Worm (Caenorhabditis elegans) whole organism, L4 larva: Measurements from ENCODE around the gene T03F7.6.
A peak's percentile ranks its signal among the peaks of the same experiment; 100 is the strongest.
"Not testable (repeated sequence)": the region's sequence is repeated elsewhere in the genome, so short reads cannot be mapped to it uniquely, and the experiment has no call there.

Source experiments
- F37D6.2 ChIP-seq: sonication (generic microtip); optimal IDR thresholded peaks from 2 replicates; lab custom pipeline; 2016; ENCODE audit warnings: mild to moderate bottlenecking, missing genetic modification characterization, missing compliant biosample characterization
- F49E8.2 ChIP-seq: sonication (generic microtip); optimal IDR thresholded peaks from 2 replicates; lab custom pipeline; 2016; ENCODE audit warnings: missing compliant biosample characterization, mild to moderate bottlenecking, missing genetic modification characterization, borderline replicate concordance
- Y5F2A.4 ChIP-seq: fragments of 200-800 bp; sonication (Bioruptor generic); optimal IDR thresholded peaks from 2 replicates; lab custom pipeline; 2018; ENCODE audit warnings: mild to moderate bottlenecking, missing genetic modification characterization, missing compliant biosample characterization
- aha-1 ChIP-seq: fragments of 150-350 bp; peaks from one replicate; lab custom pipeline; 2014; ENCODE audit warnings: missing biosample characterization, missing genetic modification characterization
- ceh-32 ChIP-seq: sonication (generic microtip); optimal IDR thresholded peaks from 2 replicates; lab custom pipeline; 2016; ENCODE audit warnings: mild to moderate bottlenecking, missing genetic modification characterization, missing compliant biosample characterization; ENCODE audit not compliant: poor library complexity
- ceh-82 ChIP-seq: sonication (generic microtip); optimal IDR thresholded peaks from 2 replicates; lab custom pipeline; 2017; ENCODE audit warnings: missing biosample characterization, missing genetic modification characterization
- ces-1 ChIP-seq: fragments of 150-350 bp; sonication (generic microtip); optimal IDR thresholded peaks from 4 replicates; lab custom pipeline; 2014; ENCODE audit warnings: missing biosample characterization, missing genetic modification reagents, missing genetic modification characterization
- dpl-1 ChIP-seq: fragments of 150-350 bp; optimal IDR thresholded peaks from 2 replicates; lab custom pipeline; 2014; ENCODE audit warnings: missing biosample characterization, missing genetic modification reagents, missing genetic modification characterization
- dve-1 ChIP-seq: sonication (generic microtip); optimal IDR thresholded peaks from 2 replicates; lab custom pipeline; 2017; ENCODE audit warnings: antibody characterized with exemption, mild to moderate bottlenecking, missing genetic modification characterization, missing compliant biosample characterization; ENCODE audit not compliant: insufficient read depth
- egl-27 ChIP-seq: sonication (generic microtip); optimal IDR thresholded peaks from 3 replicates; lab custom pipeline; 2017; ENCODE audit warnings: missing biosample characterization, missing genetic modification reagents, missing genetic modification characterization
- egl-43 ChIP-seq: fragments of 200-800 bp; sonication (Bioruptor generic); IDR thresholded peaks from 2 replicates; pipeline ENCODE4 v1.3.6; 2022; ENCODE audit warnings: missing genetic modification reagents, missing genetic modification characterization, missing compliant biosample characterization
- fkh-10 ChIP-seq: fragments of 150-350 bp; optimal IDR thresholded peaks from 2 replicates; lab custom pipeline; 2014; ENCODE audit warnings: missing biosample characterization, missing genetic modification reagents, missing genetic modification characterization
- lim-7 ChIP-seq: fragments of 200-800 bp; sonication (Bioruptor generic); IDR thresholded peaks from 2 replicates; pipeline ENCODE4 v1.3.6; 2022; ENCODE audit warnings: missing genetic modification characterization, missing compliant biosample characterization
- lin-1 ChIP-seq: fragments of 200-800 bp; sonication (Bioruptor generic); IDR thresholded peaks from 2 replicates; pipeline ENCODE4 v1.3.6; 2022; ENCODE audit warnings: missing genetic modification reagents, missing genetic modification characterization, missing compliant biosample characterization
- lin-13 ChIP-seq: fragments of 150-350 bp; optimal IDR thresholded peaks from 2 replicates; lab custom pipeline; 2014; ENCODE audit warnings: missing biosample characterization, missing genetic modification reagents, missing genetic modification characterization
- lin-39 ChIP-seq: fragments of 150-350 bp; optimal IDR thresholded peaks from 2 replicates; lab custom pipeline; 2014; ENCODE audit warnings: missing biosample characterization, missing genetic modification reagents, missing genetic modification characterization
- madf-9 ChIP-seq: fragments of 200-800 bp; sonication (Bioruptor generic); conservative IDR thresholded peaks from 2 replicates; pipeline ENCODE4 v1.3.6; 2022; ENCODE audit warnings: missing genetic modification reagents, missing genetic modification characterization, missing compliant biosample characterization
- mdl-1 ChIP-seq, 2 experiments: fragments of 150-350 bp in 1 of 2; sonication (generic microtip) in 1 of 2; optimal IDR thresholded peaks; 2 replicates each; lab custom pipeline; 2014 to 2017; ENCODE audit warnings: missing biosample characterization in 2 of 2, missing genetic modification characterization in 2 of 2
- mep-1 ChIP-seq: fragments of 150-350 bp; sonication (generic microtip); optimal IDR thresholded peaks from 3 replicates; lab custom pipeline; 2014; ENCODE audit warnings: missing biosample characterization, missing genetic modification characterization
- mxl-3 ChIP-seq: fragments of 200-800 bp; sonication (Bioruptor generic); optimal IDR thresholded peaks from 2 replicates; lab custom pipeline; 2018; ENCODE audit warnings: mild to moderate bottlenecking, missing genetic modification characterization, missing compliant biosample characterization
- nhr-11 ChIP-seq: fragments of 150-350 bp; optimal IDR thresholded peaks from 2 replicates; lab custom pipeline; 2014; ENCODE audit warnings: missing biosample characterization, missing genetic modification characterization
- nhr-28 ChIP-seq: fragments of 150-350 bp; optimal IDR thresholded peaks from 2 replicates; lab custom pipeline; 2014; ENCODE audit warnings: missing biosample characterization, missing genetic modification characterization
- nhr-41 ChIP-seq: fragments of 200-800 bp; sonication (Bioruptor generic); IDR thresholded peaks from 2 replicates; pipeline ENCODE4 v1.3.6; 2022; ENCODE audit warnings: missing genetic modification reagents, missing genetic modification characterization, missing compliant biosample characterization
- nhr-42 ChIP-seq: fragments of 200-800 bp; sonication (Bioruptor generic); IDR thresholded peaks from 2 replicates; pipeline ENCODE4 v1.3.6; 2022; ENCODE audit warnings: missing genetic modification characterization, missing compliant biosample characterization
- nhr-48 ChIP-seq: sonication (generic microtip); optimal IDR thresholded peaks from 2 replicates; lab custom pipeline; 2016; ENCODE audit warnings: mild to moderate bottlenecking, missing genetic modification characterization, missing compliant biosample characterization
- nhr-77 ChIP-seq: fragments of 150-350 bp; optimal IDR thresholded peaks from 2 replicates; lab custom pipeline; 2014; ENCODE audit warnings: missing biosample characterization, missing genetic modification characterization
- rbr-2 ChIP-seq: sonication (generic microtip); optimal IDR thresholded peaks from 2 replicates; lab custom pipeline; 2016; ENCODE audit warnings: missing genotype, missing genetic modification characterization, missing compliant biosample characterization
- snpc-4 ChIP-seq: fragments of 150-350 bp; optimal IDR thresholded peaks from 2 replicates; lab custom pipeline; 2014; ENCODE audit warnings: missing biosample characterization, missing genetic modification characterization
- unc-62 ChIP-seq, 3 experiments: fragments of 150-350 bp in 1 of 3; sonication (generic microtip); optimal IDR thresholded peaks in 2 of 3; peaks in 1 of 3; 1 replicate in 1 of 3; 2 replicates in 2 of 3; lab custom pipeline; 2014 to 2017; ENCODE audit warnings: missing biosample characterization in 3 of 3, missing genetic modification characterization in 3 of 3, missing genetic modification reagents in 3 of 3, missing genotype in 1 of 3
- zag-1 ChIP-seq: fragments of 150-350 bp; optimal IDR thresholded peaks from 2 replicates; lab custom pipeline; 2014; ENCODE audit warnings: missing biosample characterization, missing genetic modification characterization
- zip-11 ChIP-seq: fragments of 200-800 bp; sonication (Bioruptor generic); IDR thresholded peaks from 2 replicates; pipeline ENCODE4 v1.3.6; 2022; ENCODE audit warnings: missing genetic modification characterization, missing compliant biosample characterization
- ztf-11 ChIP-seq: fragments of 150-350 bp; optimal IDR thresholded peaks from 2 replicates; lab custom pipeline; 2014; ENCODE audit warnings: missing biosample characterization, missing genetic modification characterization

The T03F7.6 gene

ce11 chrV:11272848-11273247, 21.6 kb upstream of the T03F7.6 start, which contains the start of gene clec-223:
Gene clec-223, plus strand, starts transcription at chrV:11273148.
- TF ChIP-seq madf-9 (GFP tag; lab: Robert Waterston, UW): no peak
- TF ChIP-seq nhr-11: no peak
- no peak for TF ChIP-seq egl-43 (GFP tag; lab: Robert Waterston, UW)
- no peak for TF ChIP-seq ces-1 (GFP tag; lab: Kevin White, UChicago)
- TF ChIP-seq dpl-1 (GFP tag; lab: Kevin White, UChicago): no peak
- TF ChIP-seq nhr-41: no peak
- TF ChIP-seq snpc-4 (tag; lab: Kevin White, UChicago): no peak
- no peak for TF ChIP-seq Y5F2A.4
- TF ChIP-seq ceh-82 (tag; lab: Kevin White, UChicago): no peak
- no peak for TF ChIP-seq lin-1 (GFP tag; lab: Robert Waterston, UW)
- TF ChIP-seq rbr-2 (tag; lab: Kevin White, UChicago): no peak
- TF ChIP-seq lin-39 (tag; lab: Kevin White, UChicago): no peak

- no peak for TF ChIP-seq lim-7
- TF ChIP-seq zag-1 (tag; lab: Kevin White, UChicago): no peak
- TF ChIP-seq dve-1 (tag; lab: Kevin White, UChicago): no peak
- TF ChIP-seq nhr-48 (tag; lab: Kevin White, UChicago): no peak
- peak; percentile 37 for TF ChIP-seq F49E8.2 (tag; lab: Kevin White, UChicago)
- TF ChIP-seq, all 104 proteins: peak for 1
Observed at ce11 chrV:11279564-11279963, 14.9 kb upstream of the T03F7.6 start.

- TF ChIP-seq aha-1 (tag; lab: Kevin White, UChicago): peak; percentile 92
- TF ChIP-seq nhr-42 (GFP tag; lab: Robert Waterston, UW): no peak
- TF ChIP-seq mdl-1 (tag; optimal IDR thresholded peaks at IDR 0.05; lab: Kevin White, UChicago): peak in 1 of 2 experiments; percentile 9
- peak in 1 of 2 experiments; percentile 90 for TF ChIP-seq unc-62 (GFP tag; optimal IDR thresholded peaks at IDR 0.05 in 1 of 2; lab: Kevin White, UChicago)
- no peak for TF ChIP-seq unc-62 (tag; optimal IDR thresholded peaks at IDR 0.05; lab: Kevin White, UChicago)
- no peak for TF ChIP-seq lin-13 (GFP tag; lab: Kevin White, UChicago)
- no peak for TF ChIP-seq nhr-11
- no peak for TF ChIP-seq ztf-11
- peak; percentile 27 for TF ChIP-seq nhr-28 (tag; lab: Kevin White, UChicago)
- TF ChIP-seq mxl-3 (GFP tag; lab: Kevin White, UChicago): peak; percentile 45
Observed at ce11 chrV:11281414-11282209, 12.9 kb upstream of the T03F7.6 start.

- no peak for TF ChIP-seq ceh-82 (tag; lab: Kevin White, UChicago)
Observed at ce11 chrV:11282272-11282671, 12.2 kb upstream of the T03F7.6 start, which contains the start of gene gly-20. Gene gly-20, plus strand, starts transcription at chrV:11282572.

- TF ChIP-seq egl-27; mep-1 (tag; lab: Kevin White, UChicago); fkh-10: not testable (repeated sequence)
- TF ChIP-seq, all 104 proteins: peak for 0; not testable (repeated sequence) for 104
Observed at ce11 chrV:11286114-11286513, 8.4 kb upstream of the T03F7.6 start, which contains the start of gene C03E10.3. Gene C03E10.3, plus strand, starts transcription at chrV:11286414.

ce11 chrV:11290888-11291287, 3.6 kb upstream of the T03F7.6 start, which contains the start of gene C03E10.1:
Gene C03E10.1, plus strand, starts transcription at chrV:11291188.
- TF ChIP-seq F37D6.2 (no peak), ceh-32 (tag; lab: Kevin White, UChicago) (no peak), rbr-2 (tag; lab: Kevin White, UChicago) (no peak), nhr-77 (tag; lab: Kevin White, UChicago) (no peak), zip-11 (GFP tag; lab: Robert Waterston, UW) (no peak)
- TF ChIP-seq, all 104 proteins: peak for 0
